Worm (Caenorhabditis elegans): ENCODE measurements around the gene B0454.5.

DNA sequence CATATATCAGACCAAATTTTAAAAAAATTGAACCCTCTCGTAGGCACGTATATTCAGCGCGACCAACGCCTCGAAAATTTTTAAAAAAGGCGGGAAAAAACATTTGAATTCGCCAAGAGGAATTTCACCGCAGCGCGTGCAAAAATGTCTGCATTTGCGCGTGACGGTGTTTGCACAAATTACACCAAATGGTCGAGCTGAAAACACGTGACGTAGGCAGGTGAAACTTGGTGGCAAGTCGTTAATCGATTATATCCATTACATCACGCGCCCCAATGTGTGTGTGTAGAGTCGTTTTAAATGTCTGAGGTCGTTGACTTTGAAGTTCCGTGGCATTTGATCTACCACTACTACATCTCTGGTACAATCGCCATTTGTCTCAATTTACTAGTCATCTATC is 12.0 kb downstream of the B0454.5 start, which contains the start of gene sri-31:
- no peak for TF ChIP-seq nhr-11 (tag; optimal IDR thresholded peaks at IDR 0.05)
- no peak for TF ChIP-seq nhr-237 (tag; optimal IDR thresholded peaks at IDR 0.05)
- no peak for TF ChIP-seq nhr-28 (tag; optimal IDR thresholded peaks at IDR 0.05)
- no peak for TF ChIP-seq elt-3 (tag; optimal IDR thresholded peaks at IDR 0.05)
- no peak for TF ChIP-seq nhr-77 (tag; optimal IDR thresholded peaks at IDR 0.05)
- no peak for TF ChIP-seq zag-1 (tag; optimal IDR thresholded peaks at IDR 0.05)
- no peak for TF ChIP-seq aly-2 (tag; optimal IDR thresholded peaks at IDR 0.05)
